Worm (Caenorhabditis elegans) whole organism, mixed stage, embryonic: Measurements from ENCODE around the gene F13B12.1.

Source experiments
- blmp-1 ChIP-seq: fragments of 150-350 bp; optimal IDR thresholded peaks from 2 replicates; lab custom pipeline; 2014; ENCODE audit warnings: missing biosample characterization, missing genetic modification characterization
- ces-1 ChIP-seq: fragments of 150-350 bp; optimal IDR thresholded peaks from 2 replicates; lab custom pipeline; 2014; ENCODE audit warnings: missing biosample characterization, missing genetic modification reagents, missing genetic modification characterization
- elt-1 ChIP-seq: sonication (generic microtip); optimal IDR thresholded peaks from 2 replicates; lab custom pipeline; 2017; ENCODE audit warnings: missing genetic modification characterization, mild to moderate bottlenecking, missing compliant biosample characterization, antibody characterized with exemption, moderate library complexity, borderline replicate concordance; ENCODE audit not compliant: insufficient read depth
- elt-3 ChIP-seq: fragments of 150-350 bp; optimal IDR thresholded peaks from 2 replicates; lab custom pipeline; 2014; ENCODE audit warnings: missing biosample characterization, missing genetic modification characterization
- flh-1 ChIP-seq: fragments of 200-800 bp; sonication (Bioruptor generic); optimal IDR thresholded peaks from 2 replicates; lab custom pipeline; 2018; ENCODE audit warnings: mild to moderate bottlenecking, missing genetic modification characterization, moderate library complexity, missing compliant biosample characterization
- lin-13 ChIP-seq: fragments of 150-350 bp; optimal IDR thresholded peaks from 2 replicates; lab custom pipeline; 2014; ENCODE audit warnings: missing biosample characterization, missing genetic modification characterization
- lsy-2 ChIP-seq: fragments of 150-350 bp; optimal IDR thresholded peaks from 2 replicates; lab custom pipeline; 2014; ENCODE audit warnings: missing biosample characterization, missing genetic modification characterization
- nhr-12 ChIP-seq: fragments of 150-350 bp; optimal IDR thresholded peaks from 2 replicates; lab custom pipeline; 2014; ENCODE audit warnings: missing biosample characterization, missing genetic modification characterization
- nhr-2 ChIP-seq: fragments of 150-350 bp; optimal IDR thresholded peaks from 2 replicates; lab custom pipeline; 2014; ENCODE audit warnings: missing biosample characterization, missing genetic modification characterization
- nhr-28 ChIP-seq: fragments of 150-350 bp; optimal IDR thresholded peaks from 2 replicates; lab custom pipeline; 2014; ENCODE audit warnings: missing biosample characterization, missing genetic modification characterization
- pha-4 ChIP-seq: fragments of 150-350 bp; optimal IDR thresholded peaks from 2 replicates; lab custom pipeline; 2018; ENCODE audit warnings: missing biosample characterization, missing genetic modification reagents, missing genetic modification characterization
- snpc-4 ChIP-seq: fragments of 150-350 bp; optimal IDR thresholded peaks from 2 replicates; lab custom pipeline; 2014; ENCODE audit warnings: missing biosample characterization, missing genetic modification characterization
- unc-62 ChIP-seq: fragments of 150-350 bp; optimal IDR thresholded peaks from 2 replicates; lab custom pipeline; 2014; ENCODE audit warnings: missing biosample characterization, missing genetic modification reagents, missing genetic modification characterization
- ztf-11 ChIP-seq: fragments of 150-350 bp; optimal IDR thresholded peaks from 2 replicates; lab custom pipeline; 2014; ENCODE audit warnings: missing biosample characterization, missing genetic modification characterization

DNA sequence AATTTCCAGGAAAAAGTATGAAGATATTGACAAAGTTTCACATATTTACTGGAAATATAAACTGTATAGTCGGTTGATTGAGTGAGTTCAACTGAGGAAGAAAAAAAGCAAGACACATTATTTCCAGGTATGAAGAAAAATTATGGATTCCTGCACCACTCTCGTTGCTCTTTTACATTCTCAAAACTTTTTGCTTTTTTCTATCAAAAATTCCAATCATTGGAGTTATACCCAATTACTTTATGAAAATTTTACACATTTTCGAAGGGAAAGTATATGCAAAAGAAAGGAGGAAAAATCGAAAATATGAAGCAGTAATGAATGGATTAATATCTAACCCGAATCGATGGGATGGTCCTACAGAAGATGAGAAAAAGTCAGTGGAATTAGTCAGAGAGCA, 18.5 kb upstream of the F13B12.1 start:
- no peak for TF ChIP-seq lin-13 (tag; lab: Kevin White, UChicago)
- no peak for TF ChIP-seq snpc-4 (tag; lab: Kevin White, UChicago)
- TF ChIP-seq elt-1 (tag; lab: Kevin White, UChicago) = no peak
- no peak for TF ChIP-seq nhr-2
- no peak for TF ChIP-seq lsy-2 (tag; lab: Kevin White, UChicago)
- no peak for TF ChIP-seq ces-1 (GFP tag; lab: Kevin White, UChicago)
- TF ChIP-seq unc-62 (GFP tag; lab: Kevin White, UChicago) = no peak
- no peak for TF ChIP-seq elt-3
- TF ChIP-seq nhr-28 (tag; lab: Kevin White, UChicago) = no peak
- no peak for TF ChIP-seq pha-4 (tag; lab: Kevin White, UChicago)
- no peak for TF ChIP-seq flh-1 (GFP tag; lab: Kevin White, UChicago)
- TF ChIP-seq nhr-12 (tag; lab: Kevin White, UChicago) = no peak
- no peak for TF ChIP-seq blmp-1 (tag; lab: Kevin White, UChicago)
- TF ChIP-seq ztf-11 = no peak
